Fruit fly (Drosophila melanogaster) whole organism, embryonic: Measurements from ENCODE around the gene CG32639.

Experiments used
- Asciz ChIP-seq: fragments of 200-800 bp; sonication (Bioruptor generic); optimal IDR thresholded peaks from 2 replicates; lab custom pipeline; 2017; ENCODE audit warnings: missing biosample characterization, mild to moderate bottlenecking, missing genetic modification characterization, missing genetic modification reagents
- CG10565 ChIP-seq: fragments of 200-800 bp; sonication (Bioruptor generic); optimal IDR thresholded peaks from 3 replicates; lab custom pipeline; 2016; ENCODE audit warnings: missing biosample characterization, mild to moderate bottlenecking, missing genetic modification characterization
- CG11093 ChIP-seq: fragments of 200-800 bp; sonication (Bioruptor generic); IDR thresholded peaks from 3 replicates; pipeline ENCODE4 v1.3.6; 2022; ENCODE audit warnings: missing biosample characterization, missing genetic modification characterization
- CG13624 ChIP-seq: fragments of 200-800 bp; sonication (Bioruptor generic); optimal IDR thresholded peaks from 2 replicates; lab custom pipeline; 2016; ENCODE audit warnings: missing biosample characterization, missing genetic modification characterization
- CG1647 ChIP-seq: fragments of 200-800 bp; sonication (Bioruptor generic); optimal IDR thresholded peaks from 3 replicates; lab custom pipeline; 2016; ENCODE audit warnings: missing biosample characterization, missing genetic modification characterization
- CG17328 ChIP-seq: fragments of 200-800 bp; sonication (Bioruptor generic); IDR thresholded peaks from 2 replicates; pipeline ENCODE4 v1.3.6; 2022; ENCODE audit warnings: missing biosample characterization, missing genetic modification characterization
- CG17612 ChIP-seq: fragments of 200-800 bp; sonication (Bioruptor generic); IDR thresholded peaks from 2 replicates; pipeline ENCODE4 v1.3.6; 2022; ENCODE audit warnings: missing biosample characterization, missing genetic modification characterization
- CG18476 ChIP-seq: fragments of 200-800 bp; sonication (Bioruptor generic); optimal IDR thresholded peaks from 2 replicates; lab custom pipeline; 2016; ENCODE audit warnings: missing biosample characterization, mild to moderate bottlenecking, missing genetic modification characterization
- CG2712 ChIP-seq: fragments of 200-800 bp; optimal IDR thresholded peaks from 3 replicates; lab custom pipeline; 2019; ENCODE audit warnings: missing biosample characterization, mild to moderate bottlenecking, missing genetic modification characterization, moderate library complexity
- CG31441 ChIP-seq: fragments of 200-800 bp; sonication (Bioruptor generic); IDR thresholded peaks from 2 replicates; pipeline ENCODE4 v1.3.6; 2022; ENCODE audit warnings: missing biosample characterization, missing genetic modification characterization
- CG33557 ChIP-seq: fragments of 200-800 bp; sonication (Bioruptor generic); optimal IDR thresholded peaks from 2 replicates; lab custom pipeline; 2019; ENCODE audit warnings: missing biosample characterization, mild to moderate bottlenecking, missing genetic modification characterization, moderate library complexity
- CG34224 ChIP-seq: fragments of 200-800 bp; sonication (Bioruptor generic); IDR thresholded peaks from 3 replicates; pipeline ENCODE4 v1.3.6; 2022; ENCODE audit warnings: missing biosample characterization, missing genetic modification characterization; ENCODE audit not compliant: partially characterized antibody
- CG4820 ChIP-seq: fragments of 200-800 bp; sonication (Bioruptor generic); optimal IDR thresholded peaks from 3 replicates; lab custom pipeline; 2016; ENCODE audit warnings: missing biosample characterization, missing genetic modification characterization
- CG6272 ChIP-seq: fragments of 200-800 bp; sonication (Bioruptor generic); IDR thresholded peaks from 2 replicates; pipeline ENCODE4 v1.3.6; 2022; ENCODE audit warnings: missing biosample characterization, missing genetic modification characterization
- CG6683 ChIP-seq: fragments of 200-800 bp; sonication (Bioruptor generic); optimal IDR thresholded peaks from 2 replicates; lab custom pipeline; 2017; ENCODE audit warnings: missing biosample characterization, mild to moderate bottlenecking, missing genetic modification characterization, missing genetic modification reagents
- CG8388 ChIP-seq: fragments of 200-800 bp; sonication (Bioruptor generic); optimal IDR thresholded peaks from 2 replicates; lab custom pipeline; 2019; ENCODE audit warnings: missing biosample characterization, mild to moderate bottlenecking, missing genetic modification characterization, moderate library complexity
- CG9437 ChIP-seq: fragments of 200-800 bp; sonication (Bioruptor generic); optimal IDR thresholded peaks from 2 replicates; lab custom pipeline; 2018; ENCODE audit warnings: missing biosample characterization, mild to moderate bottlenecking, missing genetic modification characterization
- CG9609 ChIP-seq: fragments of 200-800 bp; sonication (Bioruptor generic); optimal IDR thresholded peaks from 3 replicates; lab custom pipeline; 2016; ENCODE audit warnings: missing biosample characterization, missing genetic modification characterization
- ERR ChIP-seq: fragments of 200-800 bp; sonication (Bioruptor generic); optimal IDR thresholded peaks from 2 replicates; lab custom pipeline; 2016; ENCODE audit warnings: missing biosample characterization, missing genetic modification characterization
- Gug ChIP-seq: fragments of 200-800 bp; sonication (Bioruptor generic); IDR thresholded peaks from 4 replicates; pipeline ENCODE4 v1.3.6; 2022; ENCODE audit warnings: missing biosample characterization, missing genetic modification characterization
- HLH54F ChIP-seq: fragments of 200-800 bp; sonication (Bioruptor generic); optimal IDR thresholded peaks from 3 replicates; lab custom pipeline; 2016; ENCODE audit warnings: missing biosample characterization, missing genetic modification characterization
- HmgD ChIP-seq: fragments of 200-800 bp; sonication (Bioruptor generic); optimal IDR thresholded peaks from 3 replicates; lab custom pipeline; 2016; ENCODE audit warnings: missing biosample characterization, missing genetic modification characterization
- Hmr ChIP-seq: fragments of 200-800 bp; sonication (Bioruptor generic); optimal IDR thresholded peaks from 3 replicates; lab custom pipeline; 2017; ENCODE audit warnings: mild to moderate bottlenecking, missing biosample characterization, missing genetic modification reagents, missing genetic modification characterization
- Hsf ChIP-seq: fragments of 200-800 bp; sonication (Bioruptor generic); optimal IDR thresholded peaks from 3 replicates; lab custom pipeline; 2016; ENCODE audit warnings: missing biosample characterization, missing genetic modification characterization
- Neu2 ChIP-seq: fragments of 200-800 bp; sonication (Bioruptor generic); optimal IDR thresholded peaks from 3 replicates; lab custom pipeline; 2016; ENCODE audit warnings: missing biosample characterization, missing genetic modification characterization, borderline replicate concordance
- Nf-YA ChIP-seq: fragments of 200-800 bp; sonication (Bioruptor generic); IDR thresholded peaks from 2 replicates; pipeline ENCODE4 v1.3.6; 2022; ENCODE audit warnings: missing biosample characterization, missing genetic modification characterization
- Nf-YB ChIP-seq: fragments of 200-800 bp; sonication (Bioruptor generic); optimal IDR thresholded peaks from 3 replicates; lab custom pipeline; 2019; ENCODE audit warnings: missing biosample characterization, mild to moderate bottlenecking, missing genetic modification characterization, moderate library complexity
- Nf-YC ChIP-seq: fragments of 200-800 bp; optimal IDR thresholded peaks from 3 replicates; lab custom pipeline; 2019; ENCODE audit warnings: missing biosample characterization, mild to moderate bottlenecking, missing genetic modification characterization, moderate library complexity
- Oaz ChIP-seq: fragments of 200-800 bp; sonication (Bioruptor generic); IDR thresholded peaks from 2 replicates; pipeline ENCODE4 v1.3.6; 2022; ENCODE audit warnings: missing biosample characterization, missing genetic modification characterization
- Optix ChIP-seq: fragments of 200-800 bp; sonication (Bioruptor generic); IDR thresholded peaks from 3 replicates; pipeline ENCODE4 v1.3.6; 2022; ENCODE audit warnings: missing biosample characterization, missing genetic modification characterization
- Sox100B ChIP-seq: fragments of 200-800 bp; sonication (Bioruptor generic); optimal IDR thresholded peaks from 3 replicates; lab custom pipeline; 2018; ENCODE audit warnings: missing biosample characterization, mild to moderate bottlenecking, missing genetic modification characterization
- TFAM ChIP-seq: fragments of 200-800 bp; sonication (Bioruptor generic); optimal IDR thresholded peaks from 2 replicates; lab custom pipeline; 2017; ENCODE audit warnings: missing biosample characterization, missing genetic modification characterization, inconsistent platforms
- YL-1 ChIP-seq: fragments of 200-800 bp; sonication (Bioruptor generic); optimal IDR thresholded peaks from 3 replicates; lab custom pipeline; 2017; ENCODE audit warnings: missing biosample characterization, mild to moderate bottlenecking, missing genetic modification characterization
- az2 ChIP-seq: fragments of 200-800 bp; sonication (Bioruptor generic); optimal IDR thresholded peaks from 3 replicates; lab custom pipeline; 2016; ENCODE audit warnings: missing biosample characterization, missing genetic modification characterization
- cad ChIP-seq: fragments of >200 bp; optimal IDR thresholded peaks from 2 replicates; lab custom pipeline; 2017; ENCODE audit warnings: missing biosample characterization, missing genetic modification characterization
- crc ChIP-seq: fragments of 200-800 bp; sonication (Bioruptor generic); optimal IDR thresholded peaks from 2 replicates; lab custom pipeline; 2016; ENCODE audit warnings: missing biosample characterization, missing genetic modification characterization
- dan ChIP-seq: fragments of 200-800 bp; sonication (Bioruptor generic); IDR thresholded peaks from 2 replicates; pipeline ENCODE4 v1.3.6; 2022; ENCODE audit warnings: missing biosample characterization, missing genetic modification characterization
- esg ChIP-seq: fragments of 200-800 bp; sonication (Bioruptor generic); conservative IDR thresholded peaks from 2 replicates; pipeline ENCODE4 v1.3.6; 2022; ENCODE audit warnings: missing biosample characterization, missing genetic modification characterization
- eve ChIP-seq, 2 experiments: fragments of >200 bp; optimal IDR thresholded peaks; 2 replicates each; lab custom pipeline; 2017; ENCODE audit warnings: missing biosample characterization in 2 of 2, missing genetic modification characterization in 2 of 2
- gfzf ChIP-seq: fragments of 200-800 bp; sonication (Bioruptor generic); optimal IDR thresholded peaks from 2 replicates; lab custom pipeline; 2016; ENCODE audit warnings: missing biosample characterization, mild to moderate bottlenecking, missing genetic modification characterization, moderate library complexity
- ind ChIP-seq: fragments of 200-800 bp; sonication (Bioruptor generic); optimal IDR thresholded peaks from 3 replicates; lab custom pipeline; 2016; ENCODE audit warnings: missing biosample characterization, missing genetic modification characterization
- mirr ChIP-seq: fragments of 200-800 bp; sonication (Bioruptor generic); optimal IDR thresholded peaks from 3 replicates; lab custom pipeline; 2018; ENCODE audit warnings: missing biosample characterization, mild to moderate bottlenecking, missing genetic modification characterization
- peb ChIP-seq: fragments of 200-800 bp; sonication (Bioruptor generic); IDR thresholded peaks from 2 replicates; pipeline ENCODE4 v1.3.6; 2022; ENCODE audit warnings: missing biosample characterization, missing genetic modification characterization
- pros ChIP-seq: fragments of 200-800 bp; sonication (Bioruptor generic); optimal IDR thresholded peaks from 3 replicates; lab custom pipeline; 2019; ENCODE audit warnings: missing biosample characterization, mild to moderate bottlenecking, missing genetic modification characterization, moderate library complexity
- pzg ChIP-seq: fragments of 200-800 bp; sonication (Bioruptor generic); optimal IDR thresholded peaks from 3 replicates; lab custom pipeline; 2018; ENCODE audit warnings: missing biosample characterization, mild to moderate bottlenecking, missing genetic modification characterization, moderate library complexity
- sens-2 ChIP-seq: fragments of 200-800 bp; sonication (Bioruptor generic); IDR thresholded peaks from 2 replicates; pipeline ENCODE4 v1.3.6; 2022; ENCODE audit warnings: missing biosample characterization, missing genetic modification characterization
- vfl ChIP-seq: fragments of 200-800 bp; sonication (Bioruptor generic); optimal IDR thresholded peaks from 2 replicates; lab custom pipeline; 2016; ENCODE audit warnings: missing biosample characterization, missing genetic modification characterization
- vnd ChIP-seq: fragments of 200-800 bp; sonication (Bioruptor generic); IDR thresholded peaks from 3 replicates; pipeline ENCODE4 v1.3.6; 2022; ENCODE audit warnings: missing biosample characterization, missing genetic modification characterization; ENCODE audit not compliant: partially characterized antibody

The CG32639 gene

dm6 chrX:13233811-13234737, 2.3 kb downstream of the CG32639 start (continued):
- peak; percentile 83 for TF ChIP-seq CG13624 (GFP tag; lab: Kevin White, UChicago)
- peak; percentile 75 for TF ChIP-seq CG11093 (GFP tag; lab: Robert Waterston, UW)
- TF ChIP-seq CG34224 (GFP tag; lab: Robert Waterston, UW), result no peak
- peak; percentile 80 for TF ChIP-seq CG18476 (GFP tag; lab: Kevin White, UChicago)
- TF ChIP-seq CG9437 (GFP tag; lab: Kevin White, UChicago), result peak; percentile 70
- peak; percentile 55; the same call in 1 of the 2 replicates for TF ChIP-seq peb (GFP tag; lab: Robert Waterston, UW)
- TF ChIP-seq YL-1 (GFP tag; lab: Kevin White, UChicago), result peak; percentile 44
- no peak for TF ChIP-seq pzg
- peak; percentile 47; the same call in 1 of the 2 replicates for TF ChIP-seq Nf-YA (GFP tag; lab: Robert Waterston, UW)
- peak; percentile 44 for TF ChIP-seq esg (GFP tag; lab: Robert Waterston, UW)
- peak; percentile 74 for TF ChIP-seq CG6272 (GFP tag; lab: Robert Waterston, UW)
- TF ChIP-seq ind (GFP tag; lab: Kevin White, UChicago), result peak; percentile 63
- TF ChIP-seq Asciz (GFP tag; lab: Kevin White, UChicago), result peak; percentile 76
- peak; percentile 94 for TF ChIP-seq CG33557 (GFP tag; lab: Kevin White, UChicago)
- peak; percentile 24 for TF ChIP-seq CG6683 (GFP tag; lab: Kevin White, UChicago)
- peak; percentile 49 for TF ChIP-seq vfl (GFP tag; lab: Kevin White, UChicago)
- no peak for TF ChIP-seq vnd
- no peak for TF ChIP-seq cad (GFP tag; lab: Kevin White, UChicago)
- peak; percentile 65 for TF ChIP-seq Nf-YB
- peak; percentile 90 for TF ChIP-seq CG17328 (GFP tag; lab: Robert Waterston, UW)
- TF ChIP-seq Hsf, result peak; percentile 84
- TF ChIP-seq az2, result peak; percentile 83
- TF ChIP-seq Oaz, result peak; percentile 48
- peak; percentile 62 for TF ChIP-seq CG1647 (GFP tag; lab: Kevin White, UChicago)
- peak; percentile 93 for TF ChIP-seq Neu2
- peak; percentile 53 for TF ChIP-seq CG9609
- peak; percentile 59 for TF ChIP-seq ERR (GFP tag; lab: Kevin White, UChicago)
- no peak for TF ChIP-seq HmgD (GFP tag; lab: Kevin White, UChicago)
- TF ChIP-seq eve (GFP tag; optimal IDR thresholded peaks at IDR 0.05; lab: Kevin White, UChicago), result peak; percentile 74 to 94
- TF ChIP-seq CG2712, result peak; percentile 94
- peak; percentile 20 for TF ChIP-seq Nf-YC (tag; lab: Kevin White, UChicago)
- TF ChIP-seq Optix (GFP tag; lab: Robert Waterston, UW), result no peak; the same call in 1 of the 3 replicates
- TF ChIP-seq CG8388 (GFP tag; lab: Kevin White, UChicago), result peak; percentile 80
- peak; percentile 58 for TF ChIP-seq crc (GFP tag; lab: Kevin White, UChicago)
- TF ChIP-seq Gug (GFP tag; lab: Robert Waterston, UW), result peak; percentile 69
- TF ChIP-seq CG17612 (GFP tag; lab: Robert Waterston, UW), result peak; percentile 16; the same call in 1 of the 2 replicates
- TF ChIP-seq CG4820 (GFP tag; lab: Kevin White, UChicago), result peak; percentile 89
- peak; percentile 45 for TF ChIP-seq TFAM (GFP tag; lab: Kevin White, UChicago)
- peak; percentile 90 for TF ChIP-seq dan
- TF ChIP-seq gfzf (GFP tag; lab: Kevin White, UChicago), result no peak
- no peak for TF ChIP-seq mirr (GFP tag; lab: Kevin White, UChicago)
- peak; percentile 54 for TF ChIP-seq HLH54F (GFP tag; lab: Kevin White, UChicago)
- TF ChIP-seq sens-2 (GFP tag; lab: Robert Waterston, UW), result peak; percentile 83
- TF ChIP-seq Hmr (GFP tag; lab: Kevin White, UChicago), result peak; percentile 38
- TF ChIP-seq pros, result peak; percentile 62
- TF ChIP-seq CG31441 (GFP tag; lab: Robert Waterston, UW), result peak; percentile 89
- TF ChIP-seq Sox100B (GFP tag; lab: Kevin White, UChicago), result peak; percentile 78
- no peak for TF ChIP-seq CG10565 (GFP tag; lab: Kevin White, UChicago)
